Fruit fly (Drosophila melanogaster): ENCODE measurements around the gene noc.

noc gene

dm6 chr2L:14498445-14499062 lies 7.9 kb downstream of the noc start (continued):
- TF ChIP-seq CG30020 (tag; optimal IDR thresholded peaks at IDR 0.05): no peak
- no peak for TF ChIP-seq CG11247 (GFP tag; IDR thresholded peaks at IDR 0.05)
- TF ChIP-seq CoRest (tag; optimal IDR thresholded peaks at IDR 0.05): no peak
- TF ChIP-seq CG8924 (tag; optimal IDR thresholded peaks at IDR 0.05): no peak
- peak; percentile 85 for TF ChIP-seq mirr (GFP tag; optimal IDR thresholded peaks at IDR 0.05)
- TF ChIP-seq D (optimal IDR thresholded peaks at IDR 0.05): no peak
- TF ChIP-seq D (GFP tag; optimal IDR thresholded peaks at IDR 0.05): no peak
- TF ChIP-seq repo (GFP tag; optimal IDR thresholded peaks at IDR 0.05): no peak
- no peak for TF ChIP-seq Neu2 (GFP tag; optimal IDR thresholded peaks at IDR 0.05; ENCODE audit: borderline replicate concordance)
- TF ChIP-seq chm (GFP tag; IDR thresholded peaks at IDR 0.05): 0 out of 2 replicates have a peak, but pooled peaks have one; percentile 26
- TF ChIP-seq Rfx (GFP tag; IDR thresholded peaks at IDR 0.05): no peak
- no peak for TF ChIP-seq Sry-δ (GFP tag; optimal IDR thresholded peaks at IDR 0.05)
- peak; percentile 35 for TF ChIP-seq sqz (GFP tag; optimal IDR thresholded peaks at IDR 0.05)
- peak; percentile 33 for TF ChIP-seq sug (tag; optimal IDR thresholded peaks at IDR 0.05)
- no peak for TF ChIP-seq CG8359 (GFP tag; optimal IDR thresholded peaks at IDR 0.05; ENCODE audit: borderline replicate concordance)
- no peak for TF ChIP-seq ken (GFP tag; IDR thresholded peaks at IDR 0.05)
- no peak for TF ChIP-seq Abd-B (GFP tag; optimal IDR thresholded peaks at IDR 0.05)
- no peak for TF ChIP-seq Dip3 (GFP tag; optimal IDR thresholded peaks at IDR 0.05)
- no peak for TF ChIP-seq seq (GFP tag; IDR thresholded peaks at IDR 0.05)
- no peak for TF ChIP-seq ci (GFP tag; IDR thresholded peaks at IDR 0.05)
- TF ChIP-seq Ets97D (GFP tag; optimal IDR thresholded peaks at IDR 0.05): no peak
- no peak for TF ChIP-seq pan (optimal IDR thresholded peaks at IDR 0.05)
- TF ChIP-seq pan (GFP tag; optimal IDR thresholded peaks at IDR 0.05 in 1 of 2, IDR thresholded peaks at IDR 0.05 in 1 of 2): peak in 1 of 2 experiments; percentile 45
- no peak for TF ChIP-seq CG10267 (tag; optimal IDR thresholded peaks at IDR 0.05)
- TF ChIP-seq slou (GFP tag; optimal IDR thresholded peaks at IDR 0.05): no peak
- no peak for TF ChIP-seq CG7839 (tag; optimal IDR thresholded peaks at IDR 0.05)
- no peak for TF ChIP-seq CG8290 (GFP tag; optimal IDR thresholded peaks at IDR 0.05)
- TF ChIP-seq CG8290 (tag; optimal IDR thresholded peaks at IDR 0.05): no peak
- TF ChIP-seq CG10366 (GFP tag; IDR thresholded peaks at IDR 0.05): no peak
- no peak for TF ChIP-seq CG17385 (GFP tag; optimal IDR thresholded peaks at IDR 0.05)
- TF ChIP-seq gcm2 (GFP tag; optimal IDR thresholded peaks at IDR 0.05): no peak
- no peak for TF ChIP-seq Kr (GFP tag; optimal IDR thresholded peaks at IDR 0.05)
- no peak for TF ChIP-seq CG14965 (GFP tag; optimal IDR thresholded peaks at IDR 0.05; ENCODE audit: borderline replicate concordance)
- no peak for TF ChIP-seq Dref (GFP tag; IDR thresholded peaks at IDR 0.05)
- TF ChIP-seq CG1024 (GFP tag; IDR thresholded peaks at IDR 0.05): no peak
- no peak for TF ChIP-seq gem (tag; optimal IDR thresholded peaks at IDR 0.05)
- TF ChIP-seq dimm (GFP tag; IDR thresholded peaks at IDR 0.05): no peak
- TF ChIP-seq dati (GFP tag; IDR thresholded peaks at IDR 0.05): no peak
- no peak for TF ChIP-seq br (optimal IDR thresholded peaks at IDR 0.05)
- TF ChIP-seq Blimp-1 (GFP tag; optimal IDR thresholded peaks at IDR 0.05): no peak
- TF ChIP-seq CG1603 (tag; optimal IDR thresholded peaks at IDR 0.05): no peak
- TF ChIP-seq Usf (GFP tag; optimal IDR thresholded peaks at IDR 0.05): no peak
- no peak for TF ChIP-seq CG2116 (GFP tag; optimal IDR thresholded peaks at IDR 0.05)
- TF ChIP-seq Mrtf (GFP tag; IDR thresholded peaks at IDR 0.05): 0 out of 3 replicates have a peak, but pooled peaks have one; percentile 6
- no peak for TF ChIP-seq HHEX (GFP tag; optimal IDR thresholded peaks at IDR 0.05)
- no peak for TF ChIP-seq usp (GFP tag; optimal IDR thresholded peaks at IDR 0.05)
- TF ChIP-seq Dip2 (GFP tag; IDR thresholded peaks at IDR 0.05): no peak

Measured in whole organism, embryonic.